Worm (Caenorhabditis elegans): ENCODE measurements around the gene ska-3.

- TF ChIP-seq ets-7 (tag; optimal IDR thresholded peaks at IDR 0.05) = no peak
- TF ChIP-seq ceh-13 (GFP tag; optimal IDR thresholded peaks at IDR 0.05) = no peak
- TF ChIP-seq ama-1 (optimal IDR thresholded peaks at IDR 0.05) = no peak
- no peak for TF ChIP-seq flt-1 (GFP tag; IDR thresholded peaks at IDR 0.05)
- no peak for TF ChIP-seq tbx-11 (GFP tag; IDR thresholded peaks at IDR 0.05)
Observed at ce11 chrIII:5629225-5629624, 49.6 kb downstream of the ska-3 start.
